Worm (Caenorhabditis elegans): ENCODE measurements around the gene madf-8.

DNA sequence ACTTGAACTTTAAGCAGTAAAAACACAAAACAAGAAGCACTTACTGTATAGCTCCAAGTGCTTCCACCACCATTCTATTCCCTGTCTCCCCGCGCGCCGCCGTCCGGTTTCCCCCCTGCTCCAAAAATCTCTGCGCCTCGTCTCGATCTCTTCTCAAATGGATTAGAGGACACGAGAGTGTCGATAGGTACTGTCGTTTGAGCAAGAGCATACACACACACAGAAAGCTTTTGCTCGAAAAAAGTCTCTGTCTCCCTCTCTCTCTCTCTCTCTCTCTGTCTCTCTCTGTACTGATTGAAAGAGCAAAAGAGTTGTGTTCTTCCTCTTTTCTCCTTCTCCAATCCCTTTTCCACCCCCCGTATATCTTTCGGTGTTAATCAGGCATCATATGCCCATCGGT is 45.0 kb downstream of the madf-8 start:
- TF ChIP-seq skn-1 (tag; optimal IDR thresholded peaks at IDR 0.05) (no peak), ZK546.5 (tag; optimal IDR thresholded peaks at IDR 0.05) (no peak), ztf-11 (tag; optimal IDR thresholded peaks at IDR 0.05) (no peak)

Data from whole organism, L2 larva.